Worm (Caenorhabditis elegans): ENCODE measurements around the gene arr-1.

Gene arr-1

DNA sequence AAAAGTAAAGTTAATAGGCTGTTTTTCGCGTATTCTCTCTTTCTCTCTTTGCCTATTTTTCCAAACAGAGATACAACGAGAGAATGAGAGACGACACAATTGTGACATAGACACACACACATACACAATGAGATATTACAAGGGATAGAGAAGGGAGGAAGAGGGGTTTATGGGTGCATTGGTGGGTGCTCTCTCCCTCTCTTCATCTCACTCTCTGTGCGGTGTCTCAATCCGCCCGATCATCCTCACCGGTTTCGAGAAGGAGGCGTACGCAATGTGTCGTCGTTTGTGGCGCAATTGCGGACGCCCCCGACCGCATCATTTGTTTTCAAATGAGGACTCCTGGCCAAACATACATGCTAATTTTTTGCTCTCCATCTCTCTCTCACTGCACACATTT, 1.1 kb upstream of the arr-1 start (continued):
- TF ChIP-seq jun-1 (tag; optimal IDR thresholded peaks at IDR 0.05), result peak; percentile 84
- TF ChIP-seq lin-15B (tag; optimal IDR thresholded peaks at IDR 0.05), result peak; percentile 77
- peak; percentile 76 for TF ChIP-seq egl-27 (tag; optimal IDR thresholded peaks at IDR 0.05)
- TF ChIP-seq daf-12 (tag; optimal IDR thresholded peaks at IDR 0.05), result peak; percentile 47
- TF ChIP-seq unc-62 (GFP tag; optimal IDR thresholded peaks at IDR 0.05), result peak; percentile 82
- TF ChIP-seq eor-1 (tag; optimal IDR thresholded peaks at IDR 0.05), result no peak
- peak; percentile 94 for TF ChIP-seq egl-5 (tag; optimal IDR thresholded peaks at IDR 0.05)
- peak; percentile 90 for TF ChIP-seq ceh-82 (tag; optimal IDR thresholded peaks at IDR 0.05)
- peak; percentile 81 for TF ChIP-seq pha-4 (tag; optimal IDR thresholded peaks at IDR 0.05)
- TF ChIP-seq ztf-4 (tag; optimal IDR thresholded peaks at IDR 0.05), result peak; percentile 7

DNA sequence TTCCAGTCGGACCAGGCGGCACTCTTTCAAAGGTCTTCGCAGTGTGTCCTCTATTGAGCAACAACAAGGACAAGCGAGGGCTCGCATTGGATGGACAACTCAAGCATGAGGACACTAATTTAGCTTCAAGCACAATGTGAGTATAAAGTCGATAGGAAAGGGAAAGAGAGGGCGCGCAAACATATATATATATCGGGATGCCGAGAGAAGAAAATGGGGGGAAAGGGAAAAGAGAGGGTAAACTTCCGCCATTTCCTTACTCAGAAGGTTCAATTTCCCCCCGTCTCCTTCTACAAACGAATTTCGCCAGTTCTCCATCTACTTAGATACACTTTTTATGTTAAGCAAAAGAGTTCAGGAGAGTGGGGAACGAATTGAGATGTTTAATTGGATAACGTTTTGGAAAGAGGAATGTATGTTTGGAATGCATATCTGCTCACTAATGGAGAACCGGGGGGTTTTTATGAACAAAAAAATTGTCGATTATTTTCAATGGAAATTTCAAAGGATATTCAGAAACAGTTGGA, 2.0 kb downstream of the arr-1 start:
- TF ChIP-seq hmg-11 (tag; optimal IDR thresholded peaks at IDR 0.05) (peak; percentile 58), egl-27 (tag; optimal IDR thresholded peaks at IDR 0.05) (no peak), nfya-1 (tag; optimal IDR thresholded peaks at IDR 0.05; ENCODE audit: insufficient read depth) (peak; percentile 53)

DNA sequence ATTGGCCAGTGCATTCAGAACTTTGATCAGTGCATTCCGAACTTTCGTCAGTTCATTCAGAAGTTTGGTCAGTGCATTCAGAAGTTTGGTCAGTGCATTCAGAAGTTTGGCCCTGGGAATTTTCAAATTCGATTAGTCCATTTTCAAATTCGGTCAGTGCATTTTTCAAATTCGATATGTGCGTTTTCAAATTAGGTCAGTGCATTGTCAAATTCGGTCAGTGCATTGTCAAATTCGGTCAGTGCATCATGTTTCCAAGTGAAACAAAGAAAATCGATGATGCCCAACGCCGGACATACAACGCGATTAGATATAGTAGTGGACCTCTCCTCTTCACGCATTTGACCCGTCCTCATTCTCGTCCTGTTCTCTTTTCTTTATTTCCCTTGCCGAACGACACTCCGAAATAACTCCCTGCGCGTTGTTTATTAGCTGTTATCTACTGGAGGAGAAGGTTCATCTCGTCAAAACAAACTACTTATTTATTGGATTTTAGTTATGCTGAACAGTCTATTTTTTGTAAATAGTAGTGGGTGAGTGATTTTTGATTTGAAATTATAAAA, 4.0 kb downstream of the arr-1 start, which contains the start of gene apm-3:
Gene apm-3 (plus strand): TSS at position 477 of the 563 bp plus-strand sequence.
- TF ChIP-seq lin-15B (tag; optimal IDR thresholded peaks at IDR 0.05), result peak; percentile 4
- no peak for TF ChIP-seq unc-39 (tag; optimal IDR thresholded peaks at IDR 0.05)
- TF ChIP-seq pqm-1 (tag; optimal IDR thresholded peaks at IDR 0.05), result no peak
- no peak for TF ChIP-seq nhr-12 (tag; optimal IDR thresholded peaks at IDR 0.05)
- no peak for TF ChIP-seq ceh-16 (tag; optimal IDR thresholded peaks at IDR 0.05)
- TF ChIP-seq ztf-4 (tag; optimal IDR thresholded peaks at IDR 0.05), result no peak
- no peak for TF ChIP-seq lsy-12 (tag; optimal IDR thresholded peaks at IDR 0.05)
- TF ChIP-seq pha-4 (tag; optimal IDR thresholded peaks at IDR 0.05), result peak; percentile 25
- no peak for TF ChIP-seq aly-2 (tag; optimal IDR thresholded peaks at IDR 0.05)
- TF ChIP-seq ceh-82 (tag; optimal IDR thresholded peaks at IDR 0.05), result no peak
- no peak for TF ChIP-seq zag-1 (tag; optimal IDR thresholded peaks at IDR 0.05)
- no peak for TF ChIP-seq daf-12 (tag; optimal IDR thresholded peaks at IDR 0.05)
- no peak for TF ChIP-seq mdl-1 (tag; optimal IDR thresholded peaks at IDR 0.05)
- no peak for TF ChIP-seq ama-1 (optimal IDR thresholded peaks at IDR 0.05)
- TF ChIP-seq hmg-11 (tag; optimal IDR thresholded peaks at IDR 0.05), result peak; percentile 79
- no peak for TF ChIP-seq nhr-67 (tag; optimal IDR thresholded peaks at IDR 0.05)
- TF ChIP-seq nhr-76 (tag; optimal IDR thresholded peaks at IDR 0.05), result no peak
- peak; percentile 15 for TF ChIP-seq elt-2 (tag; optimal IDR thresholded peaks at IDR 0.05)
- TF ChIP-seq fkh-10 (GFP tag; optimal IDR thresholded peaks at IDR 0.05), result no peak
- TF ChIP-seq elt-3 (tag; optimal IDR thresholded peaks at IDR 0.05), result no peak
- no peak for TF ChIP-seq skn-1 (tag; optimal IDR thresholded peaks at IDR 0.05)
- TF ChIP-seq nhr-23 (tag; optimal IDR thresholded peaks at IDR 0.05), result peak; percentile 59
- TF ChIP-seq eor-1 (tag; optimal IDR thresholded peaks at IDR 0.05), result no peak
- TF ChIP-seq fkh-2 (tag; optimal IDR thresholded peaks at IDR 0.05), result no peak
- TF ChIP-seq egl-5 (tag; optimal IDR thresholded peaks at IDR 0.05), result no peak
- peak; percentile 61 for TF ChIP-seq nfya-1 (tag; optimal IDR thresholded peaks at IDR 0.05; ENCODE audit: insufficient read depth)
- peak; percentile 23 for TF ChIP-seq nhr-25 (tag; optimal IDR thresholded peaks at IDR 0.05)
- TF ChIP-seq fos-1 (tag; optimal IDR thresholded peaks at IDR 0.05), result no peak
- no peak for TF ChIP-seq mml-1 (tag; optimal IDR thresholded peaks at IDR 0.05)
- TF ChIP-seq ceh-9 (tag; optimal IDR thresholded peaks at IDR 0.05), result no peak

ce11 chrX:957581-957980, 7.0 kb downstream of the arr-1 start, which contains the start of gene chil-10:
Gene chil-10, plus strand, starts transcription at chrX:957881.
- TF ChIP-seq nhr-43 (tag; optimal IDR thresholded peaks at IDR 0.05; ENCODE audit: poor library complexity, severe bottlenecking) (no peak), nhr-25 (tag; optimal IDR thresholded peaks at IDR 0.05) (no peak), mml-1 (tag; optimal IDR thresholded peaks at IDR 0.05) (no peak)

- TF ChIP-seq sea-2 (GFP tag; optimal IDR thresholded peaks at IDR 0.05), result no peak
- no peak for TF ChIP-seq ceh-16 (tag; optimal IDR thresholded peaks at IDR 0.05)
- no peak for TF ChIP-seq fkh-10 (GFP tag; optimal IDR thresholded peaks at IDR 0.05)
- TF ChIP-seq nhr-67 (tag; optimal IDR thresholded peaks at IDR 0.05), result no peak
- TF ChIP-seq elt-3 (tag; optimal IDR thresholded peaks at IDR 0.05), result no peak
- TF ChIP-seq snpc-4 (tag; optimal IDR thresholded peaks at IDR 0.05), result no peak
- TF ChIP-seq nfya-1 (tag; optimal IDR thresholded peaks at IDR 0.05; ENCODE audit: insufficient read depth), result no peak
- TF ChIP-seq nhr-76 (tag; optimal IDR thresholded peaks at IDR 0.05), result no peak
- no peak for TF ChIP-seq ama-1 (optimal IDR thresholded peaks at IDR 0.05)
Measured at ce11 chrX:960139-960538, 9.6 kb downstream of the arr-1 start.
